Fruit fly (Drosophila melanogaster): ENCODE measurements around the gene CG32756.
A peak's percentile ranks its signal among the peaks of the same experiment; 100 is the strongest.

The CG32756 gene

dm6 chrX:5907916-5908315, 37.6 kb upstream of the CG32756 start, which contains the start of gene CG12236 (continued):
- TF ChIP-seq unpg (GFP tag; optimal IDR thresholded peaks at IDR 0.05) (no peak), CG31441 (GFP tag; IDR thresholded peaks at IDR 0.05) (no peak; the same call in 1 of the 2 replicates), Side (GFP tag; optimal IDR thresholded peaks at IDR 0.05) (peak; percentile 29), hbn (GFP tag; IDR thresholded peaks at IDR 0.05; ENCODE audit: partially characterized antibody) (0 out of 2 replicates have a peak, but pooled peaks have one; percentile 14), CG4730 (GFP tag; IDR thresholded peaks at IDR 0.05) (no peak), az2 (GFP tag; optimal IDR thresholded peaks at IDR 0.05) (no peak), CG10267 (tag; optimal IDR thresholded peaks at IDR 0.05) (peak; percentile 73), Dek (tag; optimal IDR thresholded peaks at IDR 0.05) (peak; percentile 38), CG11456 (GFP tag; IDR thresholded peaks at IDR 0.05) (peak; percentile 80; the same call in 2 of the 3 replicates), NC2β (GFP tag; optimal IDR thresholded peaks at IDR 0.05) (peak; percentile 17), CG1602 (GFP tag; optimal IDR thresholded peaks at IDR 0.05) (peak; percentile 11), CG6175 (GFP tag; IDR thresholded peaks at IDR 0.05) (no peak; the same call in 2 of the 3 replicates), zfh2 (GFP tag; optimal IDR thresholded peaks at IDR 0.05) (peak; percentile 41), CG17361 (GFP tag; IDR thresholded peaks at IDR 0.05) (0 out of 3 replicates have a peak, but pooled peaks have one; percentile 18), Atf3 (GFP tag; optimal IDR thresholded peaks at IDR 0.05) (no peak), mirr (GFP tag; optimal IDR thresholded peaks at IDR 0.05) (peak; percentile 39), CG8290 (GFP tag; optimal IDR thresholded peaks at IDR 0.05) (peak; percentile 75), CG8290 (tag; optimal IDR thresholded peaks at IDR 0.05) (peak in 1 of 2 experiments; percentile 83), sug (tag; optimal IDR thresholded peaks at IDR 0.05) (peak; percentile 67), Dip3 (GFP tag; optimal IDR thresholded peaks at IDR 0.05) (peak; percentile 34), klu (GFP tag; IDR thresholded peaks at IDR 0.05) (no peak), CG14710 (tag; optimal IDR thresholded peaks at IDR 0.05) (peak; percentile 73), CG17385 (GFP tag; optimal IDR thresholded peaks at IDR 0.05) (peak; percentile 40), slou (GFP tag; optimal IDR thresholded peaks at IDR 0.05) (peak; percentile 11), gro (GFP tag; optimal IDR thresholded peaks at IDR 0.05) (peak; percentile 56), sob (GFP tag; IDR thresholded peaks at IDR 0.05) (peak; percentile 66), sd (tag; optimal IDR thresholded peaks at IDR 0.05) (peak; percentile 53), dmrt11E (tag; optimal IDR thresholded peaks at IDR 0.05) (peak; percentile 29), CG14441 (GFP tag; IDR thresholded peaks at IDR 0.05) (peak; percentile 47), CG10209 (GFP tag; optimal IDR thresholded peaks at IDR 0.05) (peak; percentile 40), CG15696 (tag; optimal IDR thresholded peaks at IDR 0.05) (peak; percentile 47), MBD-R2 (GFP tag; IDR thresholded peaks at IDR 0.05) (peak; percentile 88), Mad (GFP tag; optimal IDR thresholded peaks at IDR 0.05) (peak; percentile 4), CTCF (GFP tag; optimal IDR thresholded peaks at IDR 0.05) (peak; percentile 97), CG9215 (GFP tag; IDR thresholded peaks at IDR 0.05) (no peak), CG12744 (GFP tag; optimal IDR thresholded peaks at IDR 0.05) (no peak), CHES-1-like (GFP tag; optimal IDR thresholded peaks at IDR 0.05) (peak; percentile 75), jigr1 (GFP tag; IDR thresholded peaks at IDR 0.05) (no peak), CG12236 (GFP tag; optimal IDR thresholded peaks at IDR 0.05) (peak; percentile 20), CG31224 (GFP tag; IDR thresholded peaks at IDR 0.05) (peak; percentile 46), CG15073 (GFP tag; optimal IDR thresholded peaks at IDR 0.05) (no peak), Camta (GFP tag; optimal IDR thresholded peaks at IDR 0.05) (peak; percentile 37), Nf-YC (tag; optimal IDR thresholded peaks at IDR 0.05) (peak; percentile 47), chn (GFP tag; optimal IDR thresholded peaks at IDR 0.05) (peak; percentile 53), Stat92E (GFP tag; optimal IDR thresholded peaks at IDR 0.05) (peak in 1 of 3 experiments; percentile 19), repo (GFP tag; optimal IDR thresholded peaks at IDR 0.05) (no peak), CG9876 (GFP tag; optimal IDR thresholded peaks at IDR 0.05) (peak; percentile 55), sens (GFP tag) (peak; percentile 85), lilli (GFP tag; optimal IDR thresholded peaks at IDR 0.05) (peak; percentile 49), CG17359 (tag; optimal IDR thresholded peaks at IDR 0.05) (peak; percentile 32), CG6654 (GFP tag; optimal IDR thresholded peaks at IDR 0.05) (no peak), CG43689 (GFP tag; IDR thresholded peaks at IDR 0.05) (no peak), Oli (tag; optimal IDR thresholded peaks at IDR 0.05) (peak; percentile 3)
